Fruit fly (Drosophila melanogaster): Measurements from ENCODE around the gene GILT2.

dm6 chr3R:23722680-23723372 lies 44.1 kb downstream of the GILT2 start, which contains the start of gene CG10365:
- TF ChIP-seq sage (GFP tag; optimal IDR thresholded peaks at IDR 0.05) (no peak), Hr78 (GFP tag; optimal IDR thresholded peaks at IDR 0.05) (no peak)

Measured in whole organism, wandering third instar larva.